Worm (Caenorhabditis elegans) whole organism, late embryonic: Measurements from ENCODE around the gene myo-3.

Experiments used
- ama-1 ChIP-seq: fragments of 150-350 bp; optimal IDR thresholded peaks from 2 replicates; lab custom pipeline; 2014
- ceh-31 ChIP-seq: sonication (generic microtip); optimal IDR thresholded peaks from 2 replicates; lab custom pipeline; 2016; ENCODE audit warnings: missing genetic modification characterization, missing compliant biosample characterization
- ets-4 ChIP-seq: sonication (generic microtip); optimal IDR thresholded peaks from 2 replicates; lab custom pipeline; 2016; ENCODE audit warnings: missing genetic modification characterization, missing compliant biosample characterization
- nhr-11 ChIP-seq: fragments of 150-350 bp; optimal IDR thresholded peaks from 2 replicates; lab custom pipeline; 2014; ENCODE audit warnings: missing biosample characterization, missing genetic modification characterization
- nhr-232 ChIP-seq: sonication (generic microtip); optimal IDR thresholded peaks from 2 replicates; lab custom pipeline; 2016; ENCODE audit warnings: missing genetic modification characterization, missing compliant biosample characterization
- pha-4 ChIP-seq: fragments of 150-350 bp; optimal IDR thresholded peaks from 2 replicates; lab custom pipeline; 2018; ENCODE audit warnings: missing biosample characterization, missing genetic modification reagents, missing genetic modification characterization
- ref-2 ChIP-seq: sonication (generic microtip); optimal IDR thresholded peaks from 2 replicates; lab custom pipeline; 2016; ENCODE audit warnings: missing genetic modification characterization, missing compliant biosample characterization
- sox-2 ChIP-seq: fragments of 200-800 bp; sonication (Bioruptor generic); IDR thresholded peaks from 2 replicates; pipeline ENCODE4 v1.3.6; 2022; ENCODE audit warnings: missing genetic modification reagents, missing genetic modification characterization, missing compliant biosample characterization
- unc-86 ChIP-seq: sonication (generic microtip); optimal IDR thresholded peaks from 2 replicates; lab custom pipeline; 2016; ENCODE audit warnings: missing genetic modification characterization, missing compliant biosample characterization

ce11 chrV:12181310-12181709 is 52.8 kb downstream of the myo-3 start, which contains the start of gene elpc-3:
- TF ChIP-seq nhr-11 (tag; lab: Kevin White, UChicago) (no peak), sox-2 (GFP tag; lab: Robert Waterston, UW) (no peak), unc-86 (no peak), ets-4 (tag; lab: Kevin White, UChicago) (no peak), pha-4 (tag; lab: Kevin White, UChicago) (no peak), ceh-31 (tag; lab: Kevin White, UChicago) (no peak), nhr-232 (no peak), ref-2 (tag; lab: Kevin White, UChicago) (no peak), ama-1 (lab: Kevin White, UChicago) (no peak)
